Worm (Caenorhabditis elegans) whole organism, young adult: Measurements from ENCODE around the gene set-4.

Source experiments
- B0019.2 ChIP-seq: fragments of 200-800 bp; sonication (Bioruptor generic); conservative IDR thresholded peaks from 2 replicates; pipeline ENCODE4 v1.3.6; 2022; ENCODE audit warnings: missing genetic modification reagents, missing genetic modification characterization, missing compliant biosample characterization
- B0035.1 ChIP-seq: sonication (generic microtip); optimal IDR thresholded peaks from 2 replicates; lab custom pipeline; 2016; ENCODE audit warnings: missing genetic modification characterization, mild to moderate bottlenecking, missing compliant biosample characterization, missing genotype, missing genetic modification reagents
- B0261.1 ChIP-seq: sonication (generic microtip); optimal IDR thresholded peaks from 2 replicates; lab custom pipeline; 2016; ENCODE audit warnings: mild to moderate bottlenecking, missing genetic modification characterization, moderate library complexity, missing compliant biosample characterization
- B0336.3 ChIP-seq: fragments of 200-800 bp; sonication (Bioruptor generic); IDR thresholded peaks from 2 replicates; pipeline ENCODE4 v1.3.6; 2022; ENCODE audit warnings: missing genetic modification characterization, missing compliant biosample characterization
- C17E4.6 ChIP-seq: fragments of 200-800 bp; sonication (Bioruptor generic); IDR thresholded peaks from 2 replicates; pipeline ENCODE4 v1.3.6; 2022; ENCODE audit warnings: missing genetic modification reagents, missing genetic modification characterization, missing compliant biosample characterization
- F23B12.7 ChIP-seq: sonication (generic microtip); optimal IDR thresholded peaks from 2 replicates; lab custom pipeline; 2017; ENCODE audit warnings: missing genetic modification characterization, mild to moderate bottlenecking, missing compliant biosample characterization, antibody characterized with exemption, moderate library complexity; ENCODE audit not compliant: insufficient read depth
- F57A8.1 ChIP-seq: fragments of 200-800 bp; sonication (Bioruptor generic); optimal IDR thresholded peaks from 2 replicates; lab custom pipeline; 2018; ENCODE audit warnings: mild to moderate bottlenecking, missing genetic modification characterization, moderate library complexity, missing compliant biosample characterization
- K11D2.4 ChIP-seq: fragments of 200-800 bp; sonication (Bioruptor generic); IDR thresholded peaks from 2 replicates; pipeline ENCODE4 v1.3.6; 2022; ENCODE audit warnings: missing genetic modification reagents, missing genetic modification characterization, missing compliant biosample characterization
- Y53F4B.3 ChIP-seq: fragments of 200-800 bp; sonication (Bioruptor generic); IDR thresholded peaks from 2 replicates; pipeline ENCODE4 v1.3.6; 2022; ENCODE audit warnings: missing genetic modification reagents, missing genetic modification characterization, missing compliant biosample characterization
- Y67H2A.10 ChIP-seq: fragments of 200-800 bp; sonication (Bioruptor generic); conservative IDR thresholded peaks from 2 replicates; pipeline ENCODE4 v1.3.6; 2022; ENCODE audit warnings: missing genetic modification reagents, missing genetic modification characterization, missing compliant biosample characterization
- ZK185.1 ChIP-seq: sonication (generic microtip); optimal IDR thresholded peaks from 2 replicates; lab custom pipeline; 2016; ENCODE audit warnings: mild to moderate bottlenecking, missing genetic modification characterization, missing compliant biosample characterization; ENCODE audit not compliant: poor library complexity, severe bottlenecking
- ama-1 ChIP-seq, 3 experiments: fragments of 150-350 bp in 1 of 3; sonication (generic microtip) in 2 of 3; optimal IDR thresholded peaks; 2 replicates each; lab custom pipeline; 2014 to 2018; ENCODE audit warnings: missing biosample characterization in 2 of 3, missing genetic modification characterization in 2 of 3, missing genetic modification reagents in 2 of 3
- atf-7 ChIP-seq: sonication (generic microtip); optimal IDR thresholded peaks from 2 replicates; lab custom pipeline; 2017; ENCODE audit warnings: mild to moderate bottlenecking, missing genetic modification characterization, missing compliant biosample characterization
- athp-1 ChIP-seq: sonication (generic microtip); optimal IDR thresholded peaks from 2 replicates; lab custom pipeline; 2017; ENCODE audit warnings: mild to moderate bottlenecking, missing genetic modification characterization, missing compliant biosample characterization
- attf-3 ChIP-seq: fragments of 200-800 bp; sonication (Bioruptor generic); conservative IDR thresholded peaks from 2 replicates; pipeline ENCODE4 v1.3.6; 2022; ENCODE audit warnings: missing genetic modification reagents, missing genetic modification characterization, missing compliant biosample characterization
- attf-5 ChIP-seq: fragments of 200-800 bp; sonication (Bioruptor generic); optimal IDR thresholded peaks from 2 replicates; lab custom pipeline; 2018; ENCODE audit warnings: mild to moderate bottlenecking, missing genetic modification characterization, missing compliant biosample characterization
- ceh-100 ChIP-seq: fragments of 200-800 bp; sonication (Bioruptor generic); IDR thresholded peaks from 2 replicates; pipeline ENCODE4 v1.3.6; 2022; ENCODE audit warnings: missing genetic modification reagents, missing genetic modification characterization, missing compliant biosample characterization
- ceh-27 ChIP-seq: fragments of 200-800 bp; sonication (Bioruptor generic); optimal IDR thresholded peaks from 2 replicates; lab custom pipeline; 2018; ENCODE audit warnings: mild to moderate bottlenecking, missing genetic modification characterization, moderate library complexity, missing compliant biosample characterization
- ceh-58 ChIP-seq: fragments of 200-800 bp; sonication (Bioruptor generic); IDR thresholded peaks from 2 replicates; pipeline ENCODE4 v1.3.6; 2022; ENCODE audit warnings: missing genetic modification characterization, missing compliant biosample characterization
- ceh-79 ChIP-seq: sonication (generic microtip); optimal IDR thresholded peaks from 2 replicates; lab custom pipeline; 2017; ENCODE audit warnings: mild to moderate bottlenecking, missing genetic modification characterization, missing compliant biosample characterization
- chd-7 ChIP-seq: sonication (generic microtip); optimal IDR thresholded peaks from 2 replicates; lab custom pipeline; 2016; ENCODE audit warnings: mild to moderate bottlenecking, missing genetic modification characterization, moderate library complexity, missing compliant biosample characterization
- dpff-1 ChIP-seq: sonication (generic microtip); optimal IDR thresholded peaks from 2 replicates; lab custom pipeline; 2017; ENCODE audit warnings: mild to moderate bottlenecking, missing genetic modification characterization, missing compliant biosample characterization
- dpl-1 ChIP-seq: fragments of 150-350 bp; optimal IDR thresholded peaks from 2 replicates; lab custom pipeline; 2014; ENCODE audit warnings: missing biosample characterization, missing genetic modification reagents, missing genetic modification characterization
- egl-18 ChIP-seq: fragments of 200-800 bp; sonication (Bioruptor generic); IDR thresholded peaks from 2 replicates; pipeline ENCODE4 v1.3.6; 2022; ENCODE audit warnings: missing genetic modification reagents, missing genetic modification characterization, missing compliant biosample characterization
- egrh-3 ChIP-seq: fragments of 200-800 bp; sonication (Bioruptor generic); IDR thresholded peaks from 2 replicates; pipeline ENCODE4 v1.3.6; 2022; ENCODE audit warnings: missing genetic modification reagents, missing genetic modification characterization, missing compliant biosample characterization
- gei-17 ChIP-seq: fragments of 200-800 bp; sonication (Bioruptor generic); optimal IDR thresholded peaks from 2 replicates; lab custom pipeline; 2018; ENCODE audit warnings: mild to moderate bottlenecking, missing genetic modification characterization, missing compliant biosample characterization
- hmg-20 ChIP-seq: fragments of 200-800 bp; sonication (Bioruptor generic); IDR thresholded peaks from 2 replicates; pipeline ENCODE4 v1.3.6; 2022; ENCODE audit warnings: missing genetic modification reagents, missing genetic modification characterization, missing compliant biosample characterization
- hrde-1 ChIP-seq: sonication (generic microtip); optimal IDR thresholded peaks from 2 replicates; lab custom pipeline; 2016; ENCODE audit warnings: missing genetic modification characterization, mild to moderate bottlenecking, missing compliant biosample characterization, moderate library complexity, missing genotype, missing genetic modification reagents, borderline replicate concordance
- hsf-1 ChIP-seq: fragments of 200-800 bp; sonication (Bioruptor generic); IDR thresholded peaks from 2 replicates; pipeline ENCODE4 v1.3.6; 2022; ENCODE audit warnings: missing genetic modification reagents, missing genetic modification characterization, missing compliant biosample characterization
- lag-1 ChIP-seq: fragments of 200-800 bp; sonication (Bioruptor generic); IDR thresholded peaks from 2 replicates; pipeline ENCODE4 v1.3.6; 2022; ENCODE audit warnings: missing genetic modification reagents, missing genetic modification characterization, missing compliant biosample characterization
- let-526 ChIP-seq: fragments of 200-800 bp; sonication (Bioruptor generic); IDR thresholded peaks from 2 replicates; pipeline ENCODE4 v1.3.6; 2022; ENCODE audit warnings: missing genetic modification reagents, missing genetic modification characterization, missing compliant biosample characterization
- lin-54 ChIP-seq: fragments of 200-800 bp; sonication (Bioruptor generic); optimal IDR thresholded peaks from 2 replicates; lab custom pipeline; 2018; ENCODE audit warnings: mild to moderate bottlenecking, missing genetic modification characterization, missing compliant biosample characterization
- madf-10 ChIP-seq: sonication (generic microtip); optimal IDR thresholded peaks from 2 replicates; lab custom pipeline; 2016; ENCODE audit warnings: mild to moderate bottlenecking, missing genetic modification characterization, missing compliant biosample characterization
- madf-8 ChIP-seq: fragments of 200-800 bp; sonication (Bioruptor generic); conservative IDR thresholded peaks from 2 replicates; pipeline ENCODE4 v1.3.6; 2022; ENCODE audit warnings: missing genetic modification reagents, missing genetic modification characterization, missing compliant biosample characterization
- mel-28 ChIP-seq: sonication (generic microtip); optimal IDR thresholded peaks from 2 replicates; lab custom pipeline; 2016; ENCODE audit warnings: borderline replicate concordance, mild to moderate bottlenecking, missing genetic modification characterization, missing compliant biosample characterization
- nfya-1 ChIP-seq: sonication (generic microtip); optimal IDR thresholded peaks from 2 replicates; lab custom pipeline; 2017; ENCODE audit warnings: antibody characterized with exemption, missing compliant biosample characterization, missing genetic modification characterization, borderline replicate concordance; ENCODE audit not compliant: insufficient read depth
- nfyb-1 ChIP-seq: fragments of 200-800 bp; sonication (Bioruptor generic); IDR thresholded peaks from 2 replicates; pipeline ENCODE4 v1.3.6; 2022; ENCODE audit warnings: missing genetic modification reagents, missing genetic modification characterization, missing compliant biosample characterization
- rec-8 ChIP-seq, 2 experiments: sonication (generic microtip); optimal IDR thresholded peaks; 2 replicates each; lab custom pipeline; 2016; ENCODE audit warnings: mild to moderate bottlenecking in 2 of 2, missing genetic modification characterization in 2 of 2, missing genetic modification reagents in 2 of 2, missing genotype in 2 of 2, missing biosample characterization in 1 of 2, missing compliant biosample characterization in 1 of 2, moderate library complexity in 1 of 2
- rpc-1 ChIP-seq, 2 experiments: fragments of 150-350 bp in 1 of 2; sonication (generic microtip) in 1 of 2; optimal IDR thresholded peaks; 2 replicates each; lab custom pipeline; 2014 to 2018; ENCODE audit warnings: missing biosample characterization in 1 of 2, missing genetic modification characterization in 1 of 2, missing genetic modification reagents in 1 of 2, missing genotype in 1 of 2
- sptf-2 ChIP-seq: fragments of 200-800 bp; sonication (Bioruptor generic); optimal IDR thresholded peaks from 2 replicates; lab custom pipeline; 2018; ENCODE audit warnings: mild to moderate bottlenecking, missing genetic modification characterization, missing compliant biosample characterization
- tlf-1 ChIP-seq: fragments of 200-800 bp; sonication (Bioruptor generic); optimal IDR thresholded peaks from 2 replicates; lab custom pipeline; 2018; ENCODE audit warnings: mild to moderate bottlenecking, missing genetic modification characterization, missing compliant biosample characterization
- xnd-1 ChIP-seq: sonication (generic microtip); optimal IDR thresholded peaks from 2 replicates; lab custom pipeline; 2016; ENCODE audit warnings: missing genotype, missing genetic modification reagents, missing genetic modification characterization, missing compliant biosample characterization
- ztf-25 ChIP-seq: fragments of 200-800 bp; sonication (Bioruptor generic); IDR thresholded peaks from 2 replicates; pipeline ENCODE4 v1.3.6; 2022; ENCODE audit warnings: missing genetic modification reagents, missing genetic modification characterization, missing compliant biosample characterization
- ztf-26 ChIP-seq: sonication (generic microtip); optimal IDR thresholded peaks from 2 replicates; lab custom pipeline; 2017; ENCODE audit warnings: missing genetic modification characterization, missing compliant biosample characterization
- ztf-28 ChIP-seq: fragments of 200-800 bp; sonication (Bioruptor generic); IDR thresholded peaks from 2 replicates; pipeline ENCODE4 v1.3.6; 2022; ENCODE audit warnings: missing genetic modification reagents, missing genetic modification characterization, missing compliant biosample characterization
- ztf-3 ChIP-seq: fragments of 200-800 bp; sonication (Bioruptor generic); optimal IDR thresholded peaks from 2 replicates; lab custom pipeline; 2018; ENCODE audit warnings: mild to moderate bottlenecking, missing genetic modification characterization, missing compliant biosample characterization

The set-4 gene

ce11 chrII:6346551-6347079, 15.5 kb upstream of the set-4 start (continued):
- no peak for TF ChIP-seq egl-18 (GFP tag; lab: Robert Waterston, UW)
- TF ChIP-seq rec-8 (tag; optimal IDR thresholded peaks at IDR 0.05; lab: Kevin White, UChicago), result peak in 1 of 2 experiments; percentile 10
- 0 out of 2 replicates have a peak, but pooled peaks have one; percentile 21 for TF ChIP-seq ceh-58
- TF ChIP-seq C17E4.6 (GFP tag; lab: Robert Waterston, UW), result no peak
- no peak for TF ChIP-seq nfya-1 (tag; lab: Kevin White, UChicago)
- TF ChIP-seq B0019.2 (GFP tag; lab: Robert Waterston, UW), result no peak
- TF ChIP-seq dpff-1 (tag; lab: Kevin White, UChicago), result peak; percentile 48
- peak; percentile 90 for TF ChIP-seq atf-7 (tag; lab: Kevin White, UChicago)
- TF ChIP-seq hrde-1, result peak; percentile 50
- no peak for TF ChIP-seq egrh-3 (GFP tag; lab: Robert Waterston, UW)
- TF ChIP-seq ztf-25, result peak; percentile 30; the same call in 1 of the 2 replicates
- TF ChIP-seq ceh-79 (tag; lab: Kevin White, UChicago), result peak; percentile 74
- TF ChIP-seq ztf-26 (tag; lab: Kevin White, UChicago), result peak; percentile 62
- peak; percentile 86 for TF ChIP-seq ZK185.1 (tag; lab: Kevin White, UChicago)
- peak; percentile 96 for TF ChIP-seq F23B12.7 (tag; lab: Kevin White, UChicago)
- no peak for TF ChIP-seq sptf-2 (GFP tag; lab: Kevin White, UChicago)
- TF ChIP-seq ama-1 (optimal IDR thresholded peaks at IDR 0.05; lab: Kevin White, UChicago), result peak; percentile 96
- TF ChIP-seq ama-1 (GFP tag; optimal IDR thresholded peaks at IDR 0.05; lab: Kevin White, UChicago), result peak in 1 of 2 experiments; percentile 49
- peak; percentile 18 for TF ChIP-seq B0261.1
- TF ChIP-seq nfyb-1 (GFP tag; lab: Robert Waterston, UW), result peak; percentile 95
- peak; percentile 80 for TF ChIP-seq gei-17 (GFP tag; lab: Kevin White, UChicago)
- no peak for TF ChIP-seq xnd-1 (tag; lab: Kevin White, UChicago)
- TF ChIP-seq hsf-1 (GFP tag; lab: Robert Waterston, UW), result no peak
- no peak for TF ChIP-seq rpc-1 (optimal IDR thresholded peaks at IDR 0.05; lab: Kevin White, UChicago)
- no peak for TF ChIP-seq rpc-1 (tag; optimal IDR thresholded peaks at IDR 0.05; lab: Kevin White, UChicago)
- peak; percentile 66 for TF ChIP-seq ztf-3
- TF ChIP-seq let-526 (GFP tag; lab: Robert Waterston, UW), result peak; percentile 62; the same call in 1 of the 2 replicates
- TF ChIP-seq athp-1 (tag; lab: Kevin White, UChicago), result peak; percentile 63
- peak; percentile 93 for TF ChIP-seq chd-7
- no peak for TF ChIP-seq Y67H2A.10 (GFP tag; lab: Robert Waterston, UW)
- no peak for TF ChIP-seq ztf-28 (GFP tag; lab: Robert Waterston, UW)
- peak; percentile 64 for TF ChIP-seq attf-5 (GFP tag; lab: Kevin White, UChicago)
- peak; percentile 75 for TF ChIP-seq mel-28 (tag; lab: Kevin White, UChicago)
- 0 out of 2 replicates have a peak, but pooled peaks have one; percentile 44 for TF ChIP-seq lag-1 (GFP tag; lab: Robert Waterston, UW)
- TF ChIP-seq tlf-1 (GFP tag; lab: Kevin White, UChicago), result peak; percentile 82
- peak; percentile 93 for TF ChIP-seq K11D2.4
- peak; percentile 57 for TF ChIP-seq lin-54 (GFP tag; lab: Kevin White, UChicago)
- no peak for TF ChIP-seq hmg-20
- TF ChIP-seq dpl-1 (GFP tag; lab: Kevin White, UChicago), result no peak
- peak; percentile 94 for TF ChIP-seq B0336.3 (GFP tag; lab: Robert Waterston, UW)
- TF ChIP-seq F57A8.1 (GFP tag; lab: Kevin White, UChicago), result no peak
- peak; percentile 22 for TF ChIP-seq ceh-27 (GFP tag; lab: Kevin White, UChicago)
- no peak for TF ChIP-seq Y53F4B.3 (GFP tag; lab: Robert Waterston, UW)
- 0 out of 2 replicates have a peak, but pooled peaks have one; percentile 26 for TF ChIP-seq attf-3
- peak; percentile 68 for TF ChIP-seq madf-10
- peak; percentile 30 for TF ChIP-seq ceh-100 (GFP tag; lab: Robert Waterston, UW)
- TF ChIP-seq B0035.1 (tag; lab: Kevin White, UChicago), result peak; percentile 71
- no peak for TF ChIP-seq madf-8 (GFP tag; lab: Robert Waterston, UW)
